In genomic region chrX:13002322-13002721, ce11 we compare ENCODE assay signal across 5 worm cellular contexts.
TF ChIP-seq lines count a peak whose summit lies in the region.

No protein-coding gene starts in this region.

TF ChIP-seq in whole organism, L1 larva, 84 proteins besides CTCF, POLR2A, EP300 and RAD21:
- TF ChIP-seq nhr-85 (tag; lab: Kevin White, UChicago) (peak; percentile 67), nhr-28 (tag; optimal IDR thresholded peaks at IDR 0.05; lab: Kevin White, UChicago) (no peak)
TF ChIP-seq in whole organism, L1 larva: peak in this region for 1.

TF ChIP-seq in whole organism, L2 larva, 48 proteins besides CTCF, POLR2A, EP300 and RAD21:
- TF ChIP-seq ama-1 (optimal IDR thresholded peaks at IDR 0.05; lab: Kevin White, UChicago) (no peak), nhr-25 (tag; optimal IDR thresholded peaks at IDR 0.05; lab: Kevin White, UChicago) (peak; percentile 4)

TF ChIP-seq in whole organism, L3 larva, 47 proteins besides CTCF, POLR2A, EP300 and RAD21:
- TF ChIP-seq elt-1 (tag; optimal IDR thresholded peaks at IDR 0.05; lab: Kevin White, UChicago) (peak; percentile 3), jun-1 (tag; optimal IDR thresholded peaks at IDR 0.05; lab: Kevin White, UChicago) (no peak), zag-1 (tag; optimal IDR thresholded peaks at IDR 0.05; lab: Kevin White, UChicago) (no peak)

TF ChIP-seq in whole organism, L4 larva, 104 proteins besides CTCF, POLR2A, EP300 and RAD21:
- TF ChIP-seq dmd-6 (GFP tag; IDR thresholded peaks at IDR 0.05; lab: Robert Waterston, UW) = no peak
- TF ChIP-seq F49E8.2 (tag; optimal IDR thresholded peaks at IDR 0.05; lab: Kevin White, UChicago; ENCODE audit: borderline replicate concordance) = no peak
- TF ChIP-seq spr-1 (tag; optimal IDR thresholded peaks at IDR 0.05; lab: Kevin White, UChicago) = no peak
- TF ChIP-seq aha-1 (tag; lab: Kevin White, UChicago) = peak; percentile 89

TF ChIP-seq in whole organism, mixed stage, embryonic, 35 proteins besides CTCF, POLR2A, EP300 and RAD21:
- TF ChIP-seq tbx-8 (GFP tag; optimal IDR thresholded peaks at IDR 0.05; lab: Kevin White, UChicago) (no peak), zip-8 (tag; optimal IDR thresholded peaks at IDR 0.05; lab: Kevin White, UChicago) (peak; percentile 76), mab-5 (tag; optimal IDR thresholded peaks at IDR 0.05; lab: Kevin White, UChicago) (no peak), unc-62 (GFP tag; optimal IDR thresholded peaks at IDR 0.05; lab: Kevin White, UChicago) (peak; percentile 37), ham-2 (GFP tag; optimal IDR thresholded peaks at IDR 0.05; lab: Kevin White, UChicago) (no peak), mep-1 (tag; optimal IDR thresholded peaks at IDR 0.05; lab: Kevin White, UChicago) (no peak), blmp-1 (tag; optimal IDR thresholded peaks at IDR 0.05; lab: Kevin White, UChicago) (no peak), sem-2 (GFP tag; optimal IDR thresholded peaks at IDR 0.05; lab: Kevin White, UChicago) (no peak), cnd-1 (tag; optimal IDR thresholded peaks at IDR 0.05; lab: Kevin White, UChicago) (no peak), ceh-83 (GFP tag; optimal IDR thresholded peaks at IDR 0.05; lab: Kevin White, UChicago) (no peak), elt-1 (tag; optimal IDR thresholded peaks at IDR 0.05; lab: Kevin White, UChicago; ENCODE audit: borderline replicate concordance, insufficient read depth) (peak; percentile 75), nhr-2 (tag; optimal IDR thresholded peaks at IDR 0.05; lab: Kevin White, UChicago) (peak; percentile 79)

Comparison
In these comparisons a context has a peak if more than half of its experiments do, and no peak if none do; other contexts are left out.
1. Of the 29 proteins assayed by ChIP-seq in both whole organism, L4 larva and whole organism, L1 larva: peak only in whole organism, L4 larva: aha-1; only in whole organism, L1 larva: none; in both: none; in neither: 28.